Fruit fly (Drosophila melanogaster) whole organism, prepupa: ENCODE measurements around the gene Cpr30B.

Experiments
- Blimp-1 ChIP-seq: fragments of 200-800 bp; sonication (Bioruptor generic); optimal IDR thresholded peaks from 3 replicates; lab custom pipeline; 2017; ENCODE audit warnings: missing biosample characterization, missing genetic modification characterization, mild to moderate bottlenecking, moderate library complexity, missing genetic modification reagents
- CG10669 ChIP-seq: fragments of 200-800 bp; sonication (Bioruptor generic); optimal IDR thresholded peaks from 3 replicates; lab custom pipeline; 2018; ENCODE audit warnings: missing biosample characterization, mild to moderate bottlenecking, missing genetic modification characterization, moderate library complexity
- CG11294 ChIP-seq: fragments of 200-800 bp; sonication (Bioruptor generic); IDR thresholded peaks from 2 replicates; pipeline ENCODE4 v1.3.6; 2022; ENCODE audit warnings: missing biosample characterization, missing genetic modification characterization
- CG11762 ChIP-seq: fragments of 200-800 bp; sonication (Bioruptor generic); optimal IDR thresholded peaks from 3 replicates; lab custom pipeline; 2016; ENCODE audit warnings: missing biosample characterization, missing genetic modification characterization; ENCODE audit not compliant: insufficient read depth
- CG11902 ChIP-seq: fragments of 200-800 bp; sonication (Bioruptor generic); optimal IDR thresholded peaks from 3 replicates; lab custom pipeline; 2016; ENCODE audit warnings: missing biosample characterization, missing genetic modification characterization
- CG15336 ChIP-seq: fragments of 200-800 bp; sonication (Bioruptor generic); IDR thresholded peaks from 2 replicates; pipeline ENCODE4 v1.3.6; 2022; ENCODE audit warnings: missing biosample characterization, missing genetic modification characterization
- CG1621 ChIP-seq: fragments of 200-800 bp; sonication (Bioruptor generic); optimal IDR thresholded peaks from 3 replicates; lab custom pipeline; 2018; ENCODE audit warnings: missing biosample characterization, mild to moderate bottlenecking, missing genetic modification characterization
- CG16779 ChIP-seq: fragments of 200-800 bp; sonication (Bioruptor generic); optimal IDR thresholded peaks from 3 replicates; lab custom pipeline; 2017; ENCODE audit warnings: missing biosample characterization, mild to moderate bottlenecking, missing genetic modification characterization
- CG3032 ChIP-seq: fragments of 200-800 bp; optimal IDR thresholded peaks from 2 replicates; lab custom pipeline; 2019; ENCODE audit warnings: missing biosample characterization, mild to moderate bottlenecking, missing genetic modification characterization, moderate library complexity
- CG32006 ChIP-seq: fragments of 200-800 bp; sonication (Bioruptor generic); optimal IDR thresholded peaks from 3 replicates; lab custom pipeline; 2017; ENCODE audit warnings: missing biosample characterization, mild to moderate bottlenecking, missing genetic modification characterization
- CG6163 ChIP-seq: fragments of 200-800 bp; sonication (Bioruptor generic); IDR thresholded peaks from 3 replicates; pipeline ENCODE4 v1.3.6; 2022; ENCODE audit warnings: missing biosample characterization, missing genetic modification characterization
- CG6808 ChIP-seq: fragments of 200-800 bp; sonication (Bioruptor generic); optimal IDR thresholded peaks from 3 replicates; lab custom pipeline; 2017; ENCODE audit warnings: missing biosample characterization, missing genetic modification characterization, mild to moderate bottlenecking, moderate library complexity, missing genetic modification reagents
- CG6854 ChIP-seq: fragments of 200-800 bp; sonication (Bioruptor generic); optimal IDR thresholded peaks from 2 replicates; lab custom pipeline; 2017; ENCODE audit warnings: missing biosample characterization, mild to moderate bottlenecking, missing genetic modification characterization
- CG7368 ChIP-seq: fragments of 200-800 bp; sonication (Bioruptor generic); optimal IDR thresholded peaks from 3 replicates; lab custom pipeline; 2016; ENCODE audit warnings: missing biosample characterization, missing genetic modification characterization
- CG8119 ChIP-seq: fragments of 200-800 bp; sonication (Bioruptor generic); IDR thresholded peaks from 3 replicates; pipeline ENCODE4 v1.3.6; 2022; ENCODE audit warnings: missing biosample characterization, missing genetic modification characterization
- CG8319 ChIP-seq: fragments of 200-800 bp; sonication (Bioruptor generic); optimal IDR thresholded peaks from 3 replicates; lab custom pipeline; 2016; ENCODE audit warnings: missing biosample characterization, missing genetic modification characterization
- Eip75B ChIP-seq: fragments of 200-800 bp; sonication (Bioruptor generic); optimal IDR thresholded peaks from 3 replicates; lab custom pipeline; 2016; ENCODE audit warnings: missing biosample characterization, missing genetic modification characterization
- Eip78C ChIP-seq: fragments of 200-800 bp; sonication (Bioruptor generic); peaks from one replicate; lab custom pipeline; 2016; ENCODE audit warnings: missing biosample characterization, missing genetic modification characterization
- Ets96B ChIP-seq: fragments of 200-800 bp; optimal IDR thresholded peaks from 2 replicates; lab custom pipeline; 2019; ENCODE audit warnings: missing biosample characterization, mild to moderate bottlenecking, missing genetic modification characterization, moderate library complexity
- Gug ChIP-seq: fragments of 200-800 bp; sonication (Bioruptor generic); IDR thresholded peaks from 2 replicates; pipeline ENCODE4 v1.3.6; 2022; ENCODE audit warnings: missing biosample characterization, missing genetic modification characterization
- Hr38 ChIP-seq: sonication (Bioruptor generic); optimal IDR thresholded peaks from 2 replicates; lab custom pipeline; 2016; ENCODE audit warnings: missing biosample characterization, missing genetic modification characterization
- Hr4 ChIP-seq: fragments of 200-800 bp; sonication (Bioruptor generic); optimal IDR thresholded peaks from 3 replicates; lab custom pipeline; 2016; ENCODE audit warnings: missing biosample characterization, missing genetic modification characterization
- Lpt ChIP-seq: fragments of 200-800 bp; sonication (Bioruptor generic); optimal IDR thresholded peaks from 3 replicates; lab custom pipeline; 2016; ENCODE audit warnings: missing biosample characterization, missing genetic modification characterization
- Met ChIP-seq: fragments of 200-800 bp; sonication (Bioruptor generic); optimal IDR thresholded peaks from 3 replicates; lab custom pipeline; 2016; ENCODE audit warnings: missing biosample characterization, missing genetic modification characterization
- Smox ChIP-seq: fragments of 200-800 bp; sonication (Bioruptor generic); optimal IDR thresholded peaks from 3 replicates; lab custom pipeline; 2016; ENCODE audit warnings: missing biosample characterization, missing genetic modification characterization
- Sox102F ChIP-seq: fragments of 200-800 bp; sonication (Bioruptor generic); optimal IDR thresholded peaks from 2 replicates; lab custom pipeline; 2016; ENCODE audit warnings: missing biosample characterization, mild to moderate bottlenecking, missing genetic modification characterization
- Sox14 ChIP-seq: fragments of 200-800 bp; sonication (Bioruptor generic); optimal IDR thresholded peaks from 3 replicates; lab custom pipeline; 2016; ENCODE audit warnings: missing biosample characterization, missing genetic modification characterization
- Sox15 ChIP-seq: fragments of 200-800 bp; sonication (Bioruptor generic); optimal IDR thresholded peaks from 3 replicates; lab custom pipeline; 2016; ENCODE audit warnings: missing biosample characterization, missing genetic modification characterization
- achi ChIP-seq: fragments of 200-800 bp; sonication (Bioruptor generic); optimal IDR thresholded peaks from 3 replicates; lab custom pipeline; 2016; ENCODE audit warnings: missing biosample characterization, missing genetic modification characterization
- acj6 ChIP-seq: fragments of 200-800 bp; sonication (Bioruptor generic); optimal IDR thresholded peaks from 3 replicates; lab custom pipeline; 2016; ENCODE audit warnings: missing biosample characterization, missing genetic modification characterization
- dsx ChIP-seq: fragments of 200-800 bp; optimal IDR thresholded peaks from 3 replicates; lab custom pipeline; 2019; ENCODE audit warnings: missing biosample characterization, mild to moderate bottlenecking, missing genetic modification characterization, moderate library complexity; ENCODE audit not compliant: poor library complexity, severe bottlenecking
- eg ChIP-seq: fragments of 200-800 bp; sonication (Bioruptor generic); IDR thresholded peaks from 3 replicates; pipeline ENCODE4 v1.3.6; 2022; ENCODE audit warnings: missing biosample characterization, missing genetic modification characterization
- esn ChIP-seq: fragments of 200-800 bp; sonication (Bioruptor generic); optimal IDR thresholded peaks from 2 replicates; lab custom pipeline; 2016; ENCODE audit warnings: missing biosample characterization, mild to moderate bottlenecking, missing genetic modification characterization, moderate library complexity
- fkh ChIP-seq: fragments of 200-800 bp; sonication (Bioruptor generic); optimal IDR thresholded peaks from 3 replicates; lab custom pipeline; 2017; ENCODE audit warnings: missing biosample characterization, mild to moderate bottlenecking, missing genetic modification characterization, moderate library complexity
- lz ChIP-seq: fragments of 200-800 bp; sonication (Bioruptor generic); optimal IDR thresholded peaks from 3 replicates; lab custom pipeline; 2016; ENCODE audit warnings: missing biosample characterization, missing genetic modification characterization
- net ChIP-seq: fragments of 200-800 bp; sonication (Bioruptor generic); optimal IDR thresholded peaks from 3 replicates; lab custom pipeline; 2016; ENCODE audit warnings: missing biosample characterization, missing genetic modification characterization
- pdm3 ChIP-seq: fragments of 200-800 bp; sonication (Bioruptor generic); optimal IDR thresholded peaks from 3 replicates; lab custom pipeline; 2016; ENCODE audit warnings: missing biosample characterization, missing genetic modification characterization
- spab ChIP-seq: fragments of 200-800 bp; sonication (Bioruptor generic); optimal IDR thresholded peaks from 2 replicates; lab custom pipeline; 2017; ENCODE audit warnings: missing biosample characterization, mild to moderate bottlenecking, missing genetic modification characterization, missing genetic modification reagents
- ss ChIP-seq, 2 experiments: fragments of 200-800 bp; sonication (Bioruptor generic); optimal IDR thresholded peaks; 2 replicates in 1 of 2; 3 replicates in 1 of 2; lab custom pipeline; 2017 to 2018; ENCODE audit warnings: mild to moderate bottlenecking in 2 of 2, missing biosample characterization in 2 of 2, missing genetic modification characterization in 2 of 2, moderate library complexity in 1 of 2
- svp ChIP-seq: fragments of 200-800 bp; sonication (Bioruptor generic); peaks from one replicate; lab custom pipeline; 2016; ENCODE audit warnings: missing biosample characterization, missing genetic modification characterization
- vri ChIP-seq: fragments of 200-800 bp; sonication (Bioruptor generic); optimal IDR thresholded peaks from 3 replicates; lab custom pipeline; 2016; ENCODE audit warnings: missing biosample characterization, mild to moderate bottlenecking, missing genetic modification characterization

Gene Cpr30B

DNA sequence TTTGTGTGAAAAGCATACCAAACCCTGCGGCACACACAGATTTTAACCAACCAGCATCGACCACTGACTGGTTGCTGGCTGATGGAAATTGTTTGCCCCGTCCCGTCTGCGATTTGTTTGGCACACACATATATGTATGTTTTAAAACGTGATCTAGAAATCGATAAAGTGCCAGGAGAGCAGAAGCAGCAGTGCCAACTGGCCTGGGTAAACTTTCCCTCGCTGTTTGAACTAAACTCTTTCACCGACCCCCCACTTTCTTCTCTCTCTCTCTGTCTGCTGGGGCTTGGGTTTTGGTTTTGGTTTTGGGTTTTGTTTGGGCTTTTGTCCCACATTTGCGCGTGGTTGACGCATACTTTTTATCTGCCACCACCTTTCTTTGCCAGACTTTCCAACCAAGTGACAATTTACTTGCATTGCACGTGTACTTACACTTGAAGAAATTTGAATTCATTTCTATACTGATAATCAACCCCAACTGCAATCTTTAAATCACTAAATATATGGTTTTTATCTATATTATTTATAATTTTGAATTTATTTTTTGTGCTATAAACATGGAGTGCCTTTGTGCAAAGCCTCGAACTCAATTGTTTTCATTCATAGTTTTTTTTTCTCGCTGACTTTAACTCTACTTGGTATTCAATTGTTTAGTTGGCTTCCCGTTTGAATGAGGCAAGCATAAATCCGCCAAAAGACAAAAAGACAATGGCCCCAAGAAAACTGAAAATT is 37.1 kb upstream of the Cpr30B start (continued):
- TF ChIP-seq CG6808 (GFP tag; lab: Kevin White, UChicago) (no peak), Hr38 (GFP tag; lab: Kevin White, UChicago) (no peak), dsx (GFP tag; lab: Kevin White, UChicago) (no peak), CG11294 (GFP tag; lab: Robert Waterston, UW) (no peak), Gug (GFP tag; lab: Robert Waterston, UW) (no peak), pdm3 (GFP tag; lab: Kevin White, UChicago) (no peak)

dm6 chr2L:9506535-9507036 is 36.1 kb upstream of the Cpr30B start:
- TF ChIP-seq Eip75B (GFP tag; lab: Kevin White, UChicago) (no peak), Met (GFP tag; lab: Kevin White, UChicago) (no peak), achi (no peak), CG1621 (tag; lab: Kevin White, UChicago) (peak; percentile 3), vri (GFP tag; lab: Kevin White, UChicago) (no peak), acj6 (GFP tag; lab: Kevin White, UChicago) (no peak), eg (GFP tag; lab: Robert Waterston, UW) (0 out of 3 replicates have a peak, but pooled peaks have one; percentile 24), CG10669 (GFP tag; lab: Kevin White, UChicago) (no peak), dsx (GFP tag; lab: Kevin White, UChicago) (peak; percentile 33), Hr4 (GFP tag; lab: Kevin White, UChicago) (peak; percentile 2), Smox (GFP tag; lab: Kevin White, UChicago) (no peak), Blimp-1 (GFP tag; lab: Kevin White, UChicago) (peak; percentile 11), Eip78C (GFP tag; lab: Kevin White, UChicago) (peak; percentile 39), Sox14 (no peak), CG8119 (GFP tag; lab: Robert Waterston, UW) (no peak), CG7368 (no peak), CG11762 (GFP tag; lab: Kevin White, UChicago) (no peak), ss (GFP tag; optimal IDR thresholded peaks at IDR 0.05; lab: Kevin White, UChicago) (peak in 1 of 2 experiments; percentile 9), CG32006 (GFP tag; lab: Kevin White, UChicago) (no peak), CG6163 (GFP tag; lab: Robert Waterston, UW) (peak; percentile 58), svp (GFP tag; lab: Kevin White, UChicago) (peak; percentile 29)

dm6 chr2L:9508547-9509197 is 34.0 kb upstream of the Cpr30B start:
- TF ChIP-seq lz (GFP tag; lab: Kevin White, UChicago) (no peak), Hr4 (GFP tag; lab: Kevin White, UChicago) (no peak), Lpt (peak; percentile 7), Sox102F (no peak), spab (no peak), eg (GFP tag; lab: Robert Waterston, UW) (peak; percentile 8; the same call in 1 of the 3 replicates), CG8119 (GFP tag; lab: Robert Waterston, UW) (no peak), CG6163 (GFP tag; lab: Robert Waterston, UW) (no peak), Met (GFP tag; lab: Kevin White, UChicago) (no peak), CG11762 (GFP tag; lab: Kevin White, UChicago) (no peak), CG6854 (no peak), Sox15 (GFP tag; lab: Kevin White, UChicago) (no peak), CG3032 (tag; lab: Kevin White, UChicago) (no peak), CG7368 (no peak), Ets96B (tag; lab: Kevin White, UChicago) (no peak), ss (GFP tag; optimal IDR thresholded peaks at IDR 0.05; lab: Kevin White, UChicago) (peak in 1 of 2 experiments; percentile 15), fkh (peak; percentile 49), Eip75B (GFP tag; lab: Kevin White, UChicago) (no peak), dsx (GFP tag; lab: Kevin White, UChicago) (peak; percentile 87), net (no peak), CG16779 (tag; lab: Kevin White, UChicago) (no peak), Blimp-1 (GFP tag; lab: Kevin White, UChicago) (no peak), CG11902 (GFP tag; lab: Kevin White, UChicago) (no peak), Gug (GFP tag; lab: Robert Waterston, UW) (no peak), esn (GFP tag; lab: Kevin White, UChicago) (no peak), CG6808 (GFP tag; lab: Kevin White, UChicago) (no peak), CG8319 (no peak), CG15336 (GFP tag; lab: Robert Waterston, UW) (peak; percentile 23; the same call in 1 of the 2 replicates)
